Worm (Caenorhabditis elegans) whole organism, L1 larva: ENCODE results near the gene mrpl-42.

Source experiments
- C16A3.4 ChIP-seq: fragments of 150-350 bp; optimal IDR thresholded peaks from 2 replicates; lab custom pipeline; 2014; ENCODE audit warnings: missing biosample characterization, missing genetic modification characterization
- aha-1 ChIP-seq: fragments of 150-350 bp; optimal IDR thresholded peaks from 2 replicates; lab custom pipeline; 2014; ENCODE audit warnings: missing biosample characterization, missing genetic modification characterization
- dpl-1 ChIP-seq, 3 experiments: fragments of 150-350 bp in 2 of 3; sonication (generic microtip) in 1 of 3; optimal IDR thresholded peaks; 2 replicates each; lab custom pipeline; 2014 to 2017; ENCODE audit warnings: missing biosample characterization in 3 of 3, missing genetic modification characterization in 3 of 3, missing genetic modification reagents in 3 of 3
- efl-1 ChIP-seq, 4 experiments: fragments of 150-350 bp; optimal IDR thresholded peaks in 3 of 4; peaks in 1 of 4; 1 replicate in 1 of 4; 2 replicates in 3 of 4; lab custom pipeline; 2014; ENCODE audit warnings: missing biosample characterization in 2 of 4, missing genetic modification characterization in 2 of 4, missing genetic modification reagents in 2 of 4
- elt-2 ChIP-seq: sonication (generic microtip); optimal IDR thresholded peaks from 2 replicates; lab custom pipeline; 2016; ENCODE audit warnings: missing genetic modification characterization, mild to moderate bottlenecking, inconsistent platforms, missing compliant biosample characterization, missing genetic modification reagents
- fkh-4 ChIP-seq: sonication (generic microtip); optimal IDR thresholded peaks from 2 replicates; lab custom pipeline; 2016; ENCODE audit warnings: missing compliant biosample characterization, missing genetic modification characterization, borderline replicate concordance
- hlh-4 ChIP-seq: sonication (generic microtip); optimal IDR thresholded peaks from 2 replicates; lab custom pipeline; 2016; ENCODE audit warnings: mild to moderate bottlenecking, missing genetic modification characterization, missing compliant biosample characterization
- irx-1 ChIP-seq: sonication (generic microtip); optimal IDR thresholded peaks from 2 replicates; lab custom pipeline; 2016; ENCODE audit warnings: missing genetic modification characterization, missing compliant biosample characterization
- lin-13 ChIP-seq: fragments of 150-350 bp; optimal IDR thresholded peaks from 2 replicates; lab custom pipeline; 2014; ENCODE audit warnings: missing biosample characterization, missing genetic modification reagents, missing genetic modification characterization
- mef-2 ChIP-seq: fragments of 150-350 bp; optimal IDR thresholded peaks from 2 replicates; lab custom pipeline; 2014; ENCODE audit warnings: missing biosample characterization, missing genetic modification characterization
- nhr-71 ChIP-seq: sonication (generic microtip); optimal IDR thresholded peaks from 2 replicates; lab custom pipeline; 2016; ENCODE audit warnings: mild to moderate bottlenecking, missing genetic modification characterization, moderate library complexity, missing compliant biosample characterization
- snu-23 ChIP-seq: sonication (generic microtip); optimal IDR thresholded peaks from 2 replicates; lab custom pipeline; 2016; ENCODE audit warnings: missing genetic modification characterization, missing compliant biosample characterization
- unc-86 ChIP-seq: sonication (generic microtip); optimal IDR thresholded peaks from 2 replicates; lab custom pipeline; 2016; ENCODE audit warnings: missing genetic modification characterization, missing compliant biosample characterization
- ztf-4 ChIP-seq: fragments of 150-350 bp; optimal IDR thresholded peaks from 2 replicates; lab custom pipeline; 2014; ENCODE audit warnings: missing biosample characterization, missing genetic modification characterization

- no peak for TF ChIP-seq hlh-4
- no peak for TF ChIP-seq fkh-4 (tag; lab: Kevin White, UChicago)
- no peak for TF ChIP-seq C16A3.4 (tag; lab: Kevin White, UChicago)
- TF ChIP-seq dpl-1 (GFP tag; optimal IDR thresholded peaks at IDR 0.05; lab: Kevin White, UChicago): no peak
- no peak for TF ChIP-seq efl-1 (optimal IDR thresholded peaks at IDR 0.05; lab: Kevin White, UChicago)
- peak in 1 of 2 experiments; percentile 13 for TF ChIP-seq efl-1 (GFP tag; optimal IDR thresholded peaks at IDR 0.05 in 1 of 2; lab: Kevin White, UChicago)
- no peak for TF ChIP-seq ztf-4 (tag; lab: Kevin White, UChicago)
- no peak for TF ChIP-seq unc-86 (tag; lab: Kevin White, UChicago)
- TF ChIP-seq irx-1 (tag; lab: Kevin White, UChicago): no peak
- no peak for TF ChIP-seq aha-1 (tag; lab: Kevin White, UChicago)
- no peak for TF ChIP-seq nhr-71 (tag; lab: Kevin White, UChicago)
- TF ChIP-seq snu-23: no peak
- no peak for TF ChIP-seq elt-2 (tag; lab: Kevin White, UChicago)
- TF ChIP-seq mef-2 (tag; lab: Kevin White, UChicago): no peak
- no peak for TF ChIP-seq lin-13
These were observed 42.6 kb downstream of the mrpl-42 start for ce11 chrIV:9051510-9052175.
